Worm (Caenorhabditis elegans) whole organism, L1 larva: Measurements from ENCODE around the gene tftc-3.

Experiments
- aha-1 ChIP-seq: fragments of 150-350 bp; optimal IDR thresholded peaks from 2 replicates; lab custom pipeline; 2014; ENCODE audit warnings: missing biosample characterization, missing genetic modification characterization
- alr-1 ChIP-seq: fragments of 200-800 bp; sonication (Bioruptor generic); optimal IDR thresholded peaks from 2 replicates; lab custom pipeline; 2018; ENCODE audit warnings: borderline replicate concordance, mild to moderate bottlenecking, missing genetic modification characterization, missing compliant biosample characterization
- ceh-8 ChIP-seq: fragments of 200-800 bp; sonication (Bioruptor generic); optimal IDR thresholded peaks from 2 replicates; lab custom pipeline; 2018; ENCODE audit warnings: mild to moderate bottlenecking, missing genetic modification characterization, moderate library complexity, missing compliant biosample characterization
- ceh-82 ChIP-seq, 3 experiments: fragments of 150-350 bp in 1 of 3; sonication (generic microtip) in 2 of 3; optimal IDR thresholded peaks; 2 replicates each; lab custom pipeline; 2014 to 2017; ENCODE audit warnings: missing biosample characterization in 3 of 3, missing genetic modification characterization in 3 of 3
- ceh-88 ChIP-seq: fragments of 200-800 bp; sonication (Bioruptor generic); IDR thresholded peaks from 2 replicates; pipeline ENCODE4 v1.3.6; 2022; ENCODE audit warnings: missing genetic modification characterization, missing compliant biosample characterization
- ces-1 ChIP-seq: fragments of 150-350 bp; optimal IDR thresholded peaks from 2 replicates; lab custom pipeline; 2014; ENCODE audit warnings: missing biosample characterization, missing genetic modification reagents, missing genetic modification characterization
- dpl-1 ChIP-seq, 3 experiments: fragments of 150-350 bp in 2 of 3; sonication (generic microtip) in 1 of 3; optimal IDR thresholded peaks; 2 replicates each; lab custom pipeline; 2014 to 2017; ENCODE audit warnings: missing biosample characterization in 3 of 3, missing genetic modification characterization in 3 of 3, missing genetic modification reagents in 3 of 3
- dsc-1 ChIP-seq: sonication (generic microtip); optimal IDR thresholded peaks from 2 replicates; lab custom pipeline; 2016; ENCODE audit warnings: mild to moderate bottlenecking, missing genetic modification characterization, missing compliant biosample characterization
- efl-1 ChIP-seq, 4 experiments: fragments of 150-350 bp; optimal IDR thresholded peaks in 3 of 4; peaks in 1 of 4; 1 replicate in 1 of 4; 2 replicates in 3 of 4; lab custom pipeline; 2014; ENCODE audit warnings: missing biosample characterization in 2 of 4, missing genetic modification characterization in 2 of 4, missing genetic modification reagents in 2 of 4
- egl-27 ChIP-seq, 2 experiments: fragments of 150-350 bp in 1 of 2; sonication (generic microtip); optimal IDR thresholded peaks; 3 replicates each; lab custom pipeline; 2017 to 2018; ENCODE audit warnings: missing biosample characterization in 2 of 2, missing genetic modification characterization in 2 of 2, missing genetic modification reagents in 2 of 2
- elt-2 ChIP-seq: sonication (generic microtip); optimal IDR thresholded peaks from 2 replicates; lab custom pipeline; 2016; ENCODE audit warnings: missing genetic modification characterization, mild to moderate bottlenecking, inconsistent platforms, missing compliant biosample characterization, missing genetic modification reagents
- fkh-10 ChIP-seq: sonication (generic microtip); optimal IDR thresholded peaks from 2 replicates; lab custom pipeline; 2017; ENCODE audit warnings: missing biosample characterization, missing genetic modification reagents, missing genetic modification characterization
- fkh-8 ChIP-seq: sonication (generic microtip); optimal IDR thresholded peaks from 2 replicates; lab custom pipeline; 2016; ENCODE audit warnings: mild to moderate bottlenecking, missing genetic modification characterization, missing compliant biosample characterization
- hlh-17 ChIP-seq: fragments of 200-800 bp; sonication (Bioruptor generic); optimal IDR thresholded peaks from 2 replicates; lab custom pipeline; 2018; ENCODE audit warnings: missing genetic modification characterization, mild to moderate bottlenecking, missing compliant biosample characterization, moderate library complexity, borderline replicate concordance
- irx-1 ChIP-seq: sonication (generic microtip); optimal IDR thresholded peaks from 2 replicates; lab custom pipeline; 2016; ENCODE audit warnings: missing genetic modification characterization, missing compliant biosample characterization
- isw-1 ChIP-seq: fragments of 200-800 bp; sonication (Bioruptor generic); IDR thresholded peaks from 2 replicates; pipeline ENCODE4 v1.3.6; 2022; ENCODE audit warnings: missing genetic modification characterization, missing compliant biosample characterization
- lin-13 ChIP-seq: fragments of 150-350 bp; optimal IDR thresholded peaks from 2 replicates; lab custom pipeline; 2014; ENCODE audit warnings: missing biosample characterization, missing genetic modification reagents, missing genetic modification characterization
- lin-15B ChIP-seq: fragments of 150-350 bp; sonication (generic microtip); optimal IDR thresholded peaks from 3 replicates; lab custom pipeline; 2014; ENCODE audit warnings: missing biosample characterization, missing genetic modification characterization
- lin-35 ChIP-seq, 2 experiments: fragments of 150-350 bp; optimal IDR thresholded peaks; 2 replicates each; lab custom pipeline; 2014; ENCODE audit warnings: missing biosample characterization in 2 of 2, missing genetic modification characterization in 2 of 2, missing genetic modification reagents in 2 of 2
- lin-39 ChIP-seq: fragments of 150-350 bp; optimal IDR thresholded peaks from 2 replicates; lab custom pipeline; 2014; ENCODE audit warnings: missing biosample characterization, missing genetic modification reagents, missing genetic modification characterization
- lir-3 ChIP-seq: sonication (generic microtip); optimal IDR thresholded peaks from 2 replicates; lab custom pipeline; 2016; ENCODE audit warnings: mild to moderate bottlenecking, missing genetic modification characterization, moderate library complexity, missing compliant biosample characterization; ENCODE audit not compliant: poor library complexity
- lsy-2 ChIP-seq, 2 experiments: fragments of 150-350 bp; optimal IDR thresholded peaks; 2 replicates each; lab custom pipeline; 2014; ENCODE audit warnings: missing biosample characterization in 2 of 2, missing genetic modification characterization in 2 of 2
- mef-2 ChIP-seq: fragments of 150-350 bp; optimal IDR thresholded peaks from 2 replicates; lab custom pipeline; 2014; ENCODE audit warnings: missing biosample characterization, missing genetic modification characterization
- mep-1 ChIP-seq: fragments of 150-350 bp; optimal IDR thresholded peaks from 2 replicates; lab custom pipeline; 2014; ENCODE audit warnings: missing biosample characterization, missing genetic modification characterization
- nhr-12 ChIP-seq: sonication (generic microtip); optimal IDR thresholded peaks from 2 replicates; lab custom pipeline; 2017; ENCODE audit warnings: missing biosample characterization, missing genetic modification characterization
- nhr-20 ChIP-seq: sonication (generic microtip); optimal IDR thresholded peaks from 2 replicates; lab custom pipeline; 2016; ENCODE audit warnings: mild to moderate bottlenecking, missing genetic modification characterization, missing compliant biosample characterization
- nhr-28 ChIP-seq: fragments of 150-350 bp; optimal IDR thresholded peaks from 2 replicates; lab custom pipeline; 2014; ENCODE audit warnings: missing biosample characterization, missing genetic modification characterization
- nhr-47 ChIP-seq: sonication (generic microtip); optimal IDR thresholded peaks from 2 replicates; lab custom pipeline; 2016; ENCODE audit warnings: mild to moderate bottlenecking, missing genetic modification characterization, moderate library complexity, missing compliant biosample characterization
- nhr-77 ChIP-seq: fragments of 150-350 bp; optimal IDR thresholded peaks from 2 replicates; lab custom pipeline; 2014; ENCODE audit warnings: missing biosample characterization, missing genetic modification characterization
- pqm-1 ChIP-seq: sonication (generic microtip); optimal IDR thresholded peaks from 3 replicates; lab custom pipeline; 2017; ENCODE audit warnings: missing biosample characterization, missing genetic modification characterization
- rnt-1 ChIP-seq: sonication (generic microtip); optimal IDR thresholded peaks from 2 replicates; lab custom pipeline; 2016; ENCODE audit warnings: mild to moderate bottlenecking, missing genetic modification characterization, moderate library complexity, missing compliant biosample characterization
- skn-1 ChIP-seq: fragments of 150-350 bp; optimal IDR thresholded peaks from 2 replicates; lab custom pipeline; 2014; ENCODE audit warnings: missing biosample characterization, missing genetic modification characterization
- sox-4 ChIP-seq: sonication (generic microtip); optimal IDR thresholded peaks from 2 replicates; lab custom pipeline; 2016; ENCODE audit warnings: missing genetic modification characterization, missing compliant biosample characterization
- tlp-1 ChIP-seq: fragments of 150-350 bp; optimal IDR thresholded peaks from 2 replicates; lab custom pipeline; 2014; ENCODE audit warnings: missing biosample characterization, missing genetic modification characterization
- unc-62 ChIP-seq: fragments of 150-350 bp; optimal IDR thresholded peaks from 2 replicates; lab custom pipeline; 2014; ENCODE audit warnings: missing biosample characterization, missing genetic modification reagents, missing genetic modification characterization
- unc-98 ChIP-seq: fragments of 200-800 bp; sonication (Bioruptor generic); IDR thresholded peaks from 2 replicates; pipeline ENCODE4 v1.3.6; 2022; ENCODE audit warnings: missing genetic modification characterization, missing compliant biosample characterization
- xbp-1 ChIP-seq: sonication (generic microtip); optimal IDR thresholded peaks from 2 replicates; lab custom pipeline; 2016; ENCODE audit warnings: missing genetic modification characterization, missing compliant biosample characterization
- ztf-11 ChIP-seq, 2 experiments: sonication (generic microtip); optimal IDR thresholded peaks; 2 replicates each; lab custom pipeline; 2016 to 2017; ENCODE audit warnings: missing genetic modification characterization in 2 of 2, missing biosample characterization in 1 of 2, missing compliant biosample characterization in 1 of 2

The tftc-3 gene

DNA sequence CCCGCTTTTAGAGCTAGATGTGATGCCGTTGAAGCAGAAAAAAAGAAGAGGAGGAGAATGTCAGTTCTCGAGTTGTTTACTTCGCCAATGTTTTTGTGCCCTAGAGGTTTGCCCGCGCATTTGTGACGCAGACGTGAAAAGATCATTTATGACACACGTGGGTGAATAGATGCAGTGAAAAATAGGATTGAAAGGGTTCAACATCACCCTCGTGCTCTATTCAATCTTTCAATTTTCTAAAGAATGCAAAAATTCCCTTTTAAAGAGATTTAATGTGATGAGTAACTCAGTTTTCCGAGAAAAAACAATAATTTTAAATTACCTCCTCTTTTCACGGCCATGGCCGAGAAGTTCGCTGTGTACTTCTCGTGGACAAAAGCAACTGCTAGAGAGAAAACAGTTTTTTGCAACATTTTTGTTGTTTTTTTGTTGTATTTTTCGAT is 36.3 kb upstream of the tftc-3 start (continued):
- TF ChIP-seq lsy-2 (tag; optimal IDR thresholded peaks at IDR 0.05; lab: Kevin White, UChicago) (peak; percentile 53 to 57), tlp-1 (no peak), nhr-20 (tag; lab: Kevin White, UChicago) (peak; percentile 30), pqm-1 (no peak), ces-1 (GFP tag; lab: Kevin White, UChicago) (no peak), aha-1 (no peak), nhr-47 (tag; lab: Kevin White, UChicago) (peak; percentile 78), ztf-11 (tag; optimal IDR thresholded peaks at IDR 0.05; lab: Kevin White, UChicago) (no peak), irx-1 (tag; lab: Kevin White, UChicago) (peak; percentile 20), xbp-1 (tag; lab: Kevin White, UChicago) (peak; percentile 34), sox-4 (tag; lab: Kevin White, UChicago) (peak; percentile 68), mef-2 (tag; lab: Kevin White, UChicago) (no peak), fkh-10 (GFP tag; lab: Kevin White, UChicago) (peak; percentile 16), hlh-17 (no peak), lin-35 (GFP tag; optimal IDR thresholded peaks at IDR 0.05; lab: Kevin White, UChicago) (peak; percentile 55 to 66), isw-1 (GFP tag; lab: Robert Waterston, UW) (no peak; the same call in 1 of the 2 replicates), lin-13 (peak; percentile 13), dpl-1 (GFP tag; optimal IDR thresholded peaks at IDR 0.05; lab: Kevin White, UChicago) (peak; percentile 34 to 65 (median 44)), nhr-12 (no peak), elt-2 (tag; lab: Kevin White, UChicago) (no peak), egl-27 (tag; optimal IDR thresholded peaks at IDR 0.05; lab: Kevin White, UChicago) (no peak), unc-62 (no peak), fkh-8 (tag; lab: Kevin White, UChicago) (peak; percentile 89), alr-1 (no peak), skn-1 (tag; lab: Kevin White, UChicago) (no peak), rnt-1 (tag; lab: Kevin White, UChicago) (no peak), unc-98 (no peak), mep-1 (peak; percentile 44), ceh-82 (tag; optimal IDR thresholded peaks at IDR 0.05; lab: Kevin White, UChicago) (peak in 2 of 3 experiments; percentile 20 to 26), ceh-8 (GFP tag; lab: Kevin White, UChicago) (peak; percentile 28), ceh-88 (GFP tag; lab: Robert Waterston, UW) (0 out of 2 replicates have a peak, but pooled peaks have one; percentile 48)

DNA sequence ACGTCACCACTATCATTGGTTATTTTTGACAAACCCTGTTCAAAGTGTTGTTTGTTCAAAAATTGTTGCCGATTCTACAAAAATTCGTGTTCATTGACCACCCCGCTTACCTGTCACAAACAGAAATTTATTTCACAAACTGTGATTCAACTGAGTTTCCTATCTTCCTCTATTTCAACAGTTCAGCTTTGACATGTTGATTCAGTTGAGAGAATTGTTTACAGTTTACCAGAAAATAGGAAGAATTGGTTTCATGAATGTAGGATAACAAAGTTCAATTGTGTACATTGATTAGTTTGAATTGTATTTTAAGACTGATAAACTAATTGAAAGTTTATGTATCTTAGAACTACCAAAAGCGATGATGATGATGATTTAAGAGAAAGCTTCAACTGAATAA is 35.5 kb upstream of the tftc-3 start:
- TF ChIP-seq nhr-77 (tag; lab: Kevin White, UChicago) (no peak), aha-1 (no peak), alr-1 (no peak), dsc-1 (peak; percentile 6), lin-15B (tag; lab: Kevin White, UChicago) (no peak)
- TF ChIP-seq, all 84 proteins: peak for 1

DNA sequence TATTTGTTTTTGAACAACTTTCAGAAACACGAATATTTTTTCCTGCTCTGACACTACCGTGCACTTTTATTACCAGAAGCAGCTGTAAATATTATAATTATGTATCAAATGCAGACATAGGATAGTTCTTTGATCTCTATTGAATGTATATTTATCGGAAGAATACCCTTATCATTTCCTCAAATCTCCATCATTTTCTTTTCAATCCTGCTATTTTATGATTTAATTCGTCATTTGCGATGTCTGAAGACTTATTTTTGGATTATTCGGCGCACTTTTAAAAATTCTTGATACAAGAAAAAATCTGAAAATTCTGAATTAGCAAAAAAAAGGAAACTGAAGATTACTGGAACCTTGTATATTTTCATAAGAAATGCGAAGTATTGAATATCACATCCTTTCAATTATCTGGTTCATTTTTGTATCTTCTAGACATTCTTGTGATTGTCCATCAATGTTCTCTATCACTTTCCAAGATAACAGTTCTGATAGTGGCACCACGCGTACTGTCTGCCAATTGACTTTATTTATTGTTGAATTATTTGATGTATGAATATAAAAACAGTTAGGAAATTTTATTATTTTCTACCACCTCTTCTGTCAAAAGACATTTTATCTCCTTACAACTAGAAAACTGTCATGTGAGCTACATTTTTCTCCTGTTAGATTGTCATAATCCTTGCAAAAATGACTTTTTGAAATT is 34.0 kb upstream of the tftc-3 start:
- peak; percentile 34 for TF ChIP-seq elt-2 (tag; lab: Kevin White, UChicago)
- no peak for TF ChIP-seq ztf-11 (tag; optimal IDR thresholded peaks at IDR 0.05; lab: Kevin White, UChicago)
- TF ChIP-seq lir-3 (tag; lab: Kevin White, UChicago), result no peak
- no peak for TF ChIP-seq lin-39 (tag; lab: Kevin White, UChicago)
- no peak for TF ChIP-seq nhr-77 (tag; lab: Kevin White, UChicago)
- no peak for TF ChIP-seq nhr-20 (tag; lab: Kevin White, UChicago)
- peak; percentile 73 for TF ChIP-seq dsc-1
- TF ChIP-seq efl-1 (optimal IDR thresholded peaks at IDR 0.05; lab: Kevin White, UChicago), result no peak
- no peak for TF ChIP-seq efl-1 (GFP tag; optimal IDR thresholded peaks at IDR 0.05 in 1 of 2; lab: Kevin White, UChicago)
- no peak for TF ChIP-seq nhr-28 (tag; lab: Kevin White, UChicago)
- TF ChIP-seq fkh-8 (tag; lab: Kevin White, UChicago), result peak; percentile 11
- TF ChIP-seq, all 84 proteins: peak for 3
